Fruit fly (Drosophila melanogaster): ENCODE measurements around the gene dj.

DNA sequence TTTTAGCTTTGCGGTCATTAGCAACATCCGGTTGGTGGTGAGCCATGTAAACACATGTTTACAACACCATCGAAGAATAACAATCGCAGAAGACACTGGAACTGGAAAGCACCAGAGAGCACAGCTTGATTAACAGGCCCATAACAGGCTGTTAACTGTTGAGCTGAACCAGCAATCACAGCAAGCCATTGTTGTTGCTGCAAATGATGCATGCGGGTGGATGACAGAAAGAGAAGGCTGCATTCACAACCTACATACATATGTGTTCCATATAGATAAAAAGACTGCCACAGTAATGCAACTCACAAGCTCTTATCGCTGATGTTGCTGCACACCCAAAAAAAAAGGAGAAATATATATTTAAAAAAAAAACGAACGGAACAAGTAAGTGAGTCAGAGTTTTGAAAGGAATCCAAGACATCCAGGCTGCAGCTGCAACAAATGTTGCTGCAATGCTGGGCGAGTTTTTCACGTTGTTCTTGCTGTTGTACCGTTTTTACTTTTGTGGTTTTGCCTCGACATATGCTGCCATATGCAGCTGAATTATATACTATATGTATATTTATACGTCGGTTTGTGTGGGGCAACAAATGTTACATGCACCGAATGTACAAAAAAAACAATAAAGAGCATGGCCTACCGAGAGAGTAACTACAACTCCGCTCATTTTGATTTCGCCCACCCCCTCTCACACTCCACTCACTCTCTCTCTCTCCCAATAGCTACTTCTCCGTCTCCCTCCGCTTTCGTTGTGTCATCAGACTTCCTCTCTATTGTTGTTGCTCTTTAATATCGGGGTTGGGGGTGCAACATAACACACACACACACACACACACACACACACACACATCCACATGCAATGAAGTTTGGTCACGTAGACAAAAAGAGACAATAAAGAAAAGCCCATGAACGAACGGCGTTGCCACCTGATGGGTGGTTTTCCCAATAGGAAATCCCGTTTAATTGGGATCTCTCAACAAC lies 44.0 kb downstream of the dj start:
- TF ChIP-seq CG34367 (tag; optimal IDR thresholded peaks at IDR 0.05), result no peak
- peak; percentile 10 for TF ChIP-seq CG13204 (GFP tag; optimal IDR thresholded peaks at IDR 0.05)
- TF ChIP-seq CG14655 (GFP tag; optimal IDR thresholded peaks at IDR 0.05), result no peak
- peak; percentile 17 for TF ChIP-seq CG8159 (tag; optimal IDR thresholded peaks at IDR 0.05)

Measured in whole organism, pupa.